Fruit fly (Drosophila melanogaster) whole organism, adult: ENCODE data around the gene v.

Source experiments
- CG33017 ChIP-seq: fragments of 200-800 bp; sonication (Bioruptor generic); optimal IDR thresholded peaks from 2 replicates; lab custom pipeline; 2018; ENCODE audit warnings: missing biosample characterization, mild to moderate bottlenecking, missing genetic modification characterization, moderate library complexity
- CG7045 ChIP-seq: fragments of 200-800 bp; sonication (Bioruptor generic); optimal IDR thresholded peaks from 2 replicates; lab custom pipeline; 2017; ENCODE audit warnings: missing biosample characterization, mild to moderate bottlenecking, missing genetic modification characterization
- Hr96 ChIP-seq: fragments of 200-800 bp; sonication (Bioruptor generic); optimal IDR thresholded peaks from 2 replicates; lab custom pipeline; 2016; ENCODE audit warnings: missing biosample characterization, missing genetic modification characterization
- cic ChIP-seq: fragments of 200-800 bp; sonication (Bioruptor generic); optimal IDR thresholded peaks from 2 replicates; lab custom pipeline; 2017; ENCODE audit warnings: missing biosample characterization, mild to moderate bottlenecking, missing genetic modification characterization, moderate library complexity
- kay ChIP-seq: fragments of 200-800 bp; sonication (Bioruptor generic); peaks from one replicate; lab custom pipeline; 2016; ENCODE audit warnings: missing biosample characterization, missing genetic modification characterization, borderline replicate concordance
- tj ChIP-seq: fragments of 200-800 bp; sonication (Bioruptor generic); optimal IDR thresholded peaks from 3 replicates; lab custom pipeline; 2017; ENCODE audit warnings: missing biosample characterization, mild to moderate bottlenecking, missing genetic modification characterization, moderate library complexity

- TF ChIP-seq tj (GFP tag; lab: Kevin White, UChicago), result no peak
- no peak for TF ChIP-seq kay (GFP tag; lab: Kevin White, UChicago)
- no peak for TF ChIP-seq CG7045 (GFP tag; lab: Kevin White, UChicago)
- TF ChIP-seq Hr96, result no peak
- no peak for TF ChIP-seq cic (GFP tag; lab: Kevin White, UChicago)
- no peak for TF ChIP-seq CG33017
Observed at dm6 chrX:10912585-10912984, 11.2 kb upstream of the v start.
